Fruit fly (Drosophila melanogaster) whole organism, embryonic: ENCODE results near the gene Cka.

Experiments
- Bgb ChIP-seq: fragments of 200-800 bp; sonication (Bioruptor generic); IDR thresholded peaks from 2 replicates; pipeline ENCODE4 v1.3.6; 2022; ENCODE audit warnings: missing biosample characterization, missing genetic modification characterization; ENCODE audit not compliant: partially characterized antibody
- CG11398 ChIP-seq: fragments of 200-800 bp; sonication (Bioruptor generic); optimal IDR thresholded peaks from 2 replicates; lab custom pipeline; 2016; ENCODE audit warnings: missing biosample characterization, missing genetic modification characterization
- CG12071 ChIP-seq: fragments of 200-800 bp; sonication (Bioruptor generic); optimal IDR thresholded peaks from 3 replicates; lab custom pipeline; 2018; ENCODE audit warnings: missing biosample characterization, mild to moderate bottlenecking, missing genetic modification characterization
- CG14667 ChIP-seq: fragments of 200-800 bp; sonication (Bioruptor generic); IDR thresholded peaks from 2 replicates; pipeline ENCODE4 v1.3.6; 2022; ENCODE audit warnings: missing biosample characterization, missing genetic modification characterization
- CG14710 ChIP-seq: fragments of 200-800 bp; sonication (Bioruptor generic); optimal IDR thresholded peaks from 3 replicates; lab custom pipeline; 2019; ENCODE audit warnings: missing biosample characterization, mild to moderate bottlenecking, missing genetic modification characterization, moderate library complexity
- CG14965 ChIP-seq: fragments of 200-800 bp; sonication (Bioruptor generic); optimal IDR thresholded peaks from 2 replicates; lab custom pipeline; 2016; ENCODE audit warnings: missing biosample characterization, missing genetic modification characterization, borderline replicate concordance
- CG15601 ChIP-seq: fragments of 200-800 bp; sonication (Bioruptor generic); optimal IDR thresholded peaks from 3 replicates; lab custom pipeline; 2019; ENCODE audit warnings: missing biosample characterization, mild to moderate bottlenecking, missing genetic modification characterization, moderate library complexity
- CG1603 ChIP-seq: fragments of 200-800 bp; sonication (Bioruptor generic); optimal IDR thresholded peaks from 2 replicates; lab custom pipeline; 2019; ENCODE audit warnings: missing biosample characterization, mild to moderate bottlenecking, missing genetic modification characterization, moderate library complexity
- CG2712 ChIP-seq: fragments of 200-800 bp; optimal IDR thresholded peaks from 3 replicates; lab custom pipeline; 2019; ENCODE audit warnings: missing biosample characterization, mild to moderate bottlenecking, missing genetic modification characterization, moderate library complexity
- CG31441 ChIP-seq: fragments of 200-800 bp; sonication (Bioruptor generic); IDR thresholded peaks from 2 replicates; pipeline ENCODE4 v1.3.6; 2022; ENCODE audit warnings: missing biosample characterization, missing genetic modification characterization
- CG33213 ChIP-seq: fragments of 200-800 bp; sonication (Bioruptor generic); optimal IDR thresholded peaks from 3 replicates; lab custom pipeline; 2016; ENCODE audit warnings: missing biosample characterization, missing genetic modification characterization
- CG4404 ChIP-seq: fragments of 200-800 bp; sonication (Bioruptor generic); IDR thresholded peaks from 2 replicates; pipeline ENCODE4 v1.3.6; 2022; ENCODE audit warnings: missing biosample characterization, missing genetic modification characterization
- CG4424 ChIP-seq: fragments of 200-800 bp; sonication (Bioruptor generic); optimal IDR thresholded peaks from 3 replicates; lab custom pipeline; 2016; ENCODE audit warnings: missing biosample characterization, missing genetic modification characterization
- CG4854 ChIP-seq: fragments of 200-800 bp; sonication (Bioruptor generic); optimal IDR thresholded peaks from 2 replicates; lab custom pipeline; 2016; ENCODE audit warnings: missing biosample characterization, missing genetic modification characterization, inconsistent platforms
- CG6272 ChIP-seq: fragments of 200-800 bp; sonication (Bioruptor generic); IDR thresholded peaks from 2 replicates; pipeline ENCODE4 v1.3.6; 2022; ENCODE audit warnings: missing biosample characterization, missing genetic modification characterization
- CG6765 ChIP-seq: fragments of 200-800 bp; sonication (Bioruptor generic); optimal IDR thresholded peaks from 3 replicates; lab custom pipeline; 2017; ENCODE audit warnings: missing biosample characterization, mild to moderate bottlenecking, missing genetic modification characterization
- CG6854 ChIP-seq: fragments of 200-800 bp; sonication (Bioruptor generic); optimal IDR thresholded peaks from 3 replicates; lab custom pipeline; 2017; ENCODE audit warnings: missing biosample characterization, mild to moderate bottlenecking, missing genetic modification characterization
- CG8388 ChIP-seq: fragments of 200-800 bp; sonication (Bioruptor generic); optimal IDR thresholded peaks from 2 replicates; lab custom pipeline; 2019; ENCODE audit warnings: missing biosample characterization, mild to moderate bottlenecking, missing genetic modification characterization, moderate library complexity
- CG9817 ChIP-seq: fragments of 200-800 bp; sonication (Bioruptor generic); optimal IDR thresholded peaks from 2 replicates; lab custom pipeline; 2018; ENCODE audit warnings: missing biosample characterization, mild to moderate bottlenecking, missing genetic modification characterization, moderate library complexity
- CoRest ChIP-seq: fragments of 200-800 bp; sonication (Bioruptor generic); optimal IDR thresholded peaks from 3 replicates; lab custom pipeline; 2018; ENCODE audit warnings: missing biosample characterization, mild to moderate bottlenecking, missing genetic modification characterization, moderate library complexity
- Dip3 ChIP-seq: fragments of 200-800 bp; sonication (Bioruptor generic); optimal IDR thresholded peaks from 3 replicates; lab custom pipeline; 2016; ENCODE audit warnings: missing biosample characterization, missing genetic modification characterization
- Eip74EF ChIP-seq, 2 experiments: fragments of 200-800 bp in 1 of 2; fragments of >200 bp in 1 of 2; sonication (Bioruptor generic) in 1 of 2; optimal IDR thresholded peaks; 2 replicates each; lab custom pipeline; 2017 to 2019; ENCODE audit warnings: missing biosample characterization in 2 of 2, missing genetic modification characterization in 2 of 2, mild to moderate bottlenecking in 1 of 2, moderate library complexity in 1 of 2
- HLH4C ChIP-seq: fragments of 200-800 bp; sonication (Bioruptor generic); IDR thresholded peaks from 3 replicates; pipeline ENCODE4 v1.3.6; 2022; ENCODE audit warnings: missing biosample characterization, missing genetic modification characterization; ENCODE audit not compliant: partially characterized antibody
- Lhr ChIP-seq: fragments of 200-800 bp; sonication (Bioruptor generic); optimal IDR thresholded peaks from 3 replicates; lab custom pipeline; 2017; ENCODE audit warnings: mild to moderate bottlenecking, missing biosample characterization, missing genetic modification reagents, missing genetic modification characterization
- Lpt ChIP-seq: fragments of >200 bp; optimal IDR thresholded peaks from 2 replicates; lab custom pipeline; 2018; ENCODE audit warnings: missing biosample characterization, missing genetic modification characterization
- Mes4 ChIP-seq: fragments of 200-800 bp; sonication (Bioruptor generic); optimal IDR thresholded peaks from 2 replicates; lab custom pipeline; 2016; ENCODE audit warnings: missing biosample characterization, missing genetic modification characterization
- Oli ChIP-seq: fragments of 200-800 bp; sonication (Bioruptor generic); optimal IDR thresholded peaks from 2 replicates; lab custom pipeline; 2018; ENCODE audit warnings: missing biosample characterization, mild to moderate bottlenecking, missing genetic modification characterization, moderate library complexity
- Optix ChIP-seq: fragments of 200-800 bp; sonication (Bioruptor generic); IDR thresholded peaks from 3 replicates; pipeline ENCODE4 v1.3.6; 2022; ENCODE audit warnings: missing biosample characterization, missing genetic modification characterization
- ab ChIP-seq: fragments of 200-800 bp; sonication (Bioruptor generic); optimal IDR thresholded peaks from 2 replicates; lab custom pipeline; 2016; ENCODE audit warnings: missing biosample characterization, missing genetic modification characterization
- aop ChIP-seq: fragments of 200-800 bp; sonication (Bioruptor generic); IDR thresholded peaks from 2 replicates; pipeline ENCODE4 v1.3.6; 2022; ENCODE audit warnings: missing biosample characterization, missing genetic modification characterization
- ato ChIP-seq: fragments of 200-800 bp; sonication (Bioruptor generic); IDR thresholded peaks from 2 replicates; pipeline ENCODE4 v1.3.6; 2022; ENCODE audit warnings: missing biosample characterization, missing genetic modification characterization; ENCODE audit not compliant: partially characterized antibody
- chm ChIP-seq: fragments of 200-800 bp; sonication (Bioruptor generic); IDR thresholded peaks from 2 replicates; pipeline ENCODE4 v1.3.6; 2022; ENCODE audit warnings: missing biosample characterization, missing genetic modification characterization
- chn ChIP-seq: fragments of 200-800 bp; sonication (Bioruptor generic); optimal IDR thresholded peaks from 2 replicates; lab custom pipeline; 2016; ENCODE audit warnings: missing biosample characterization, missing genetic modification characterization
- ci ChIP-seq: fragments of 200-800 bp; sonication (Bioruptor generic); IDR thresholded peaks from 3 replicates; pipeline ENCODE4 v1.3.6; 2022; ENCODE audit warnings: missing biosample characterization, missing genetic modification characterization
- croc ChIP-seq: fragments of 200-800 bp; sonication (Bioruptor generic); conservative IDR thresholded peaks from 3 replicates; pipeline ENCODE4 v1.3.6; 2022; ENCODE audit warnings: missing biosample characterization, missing genetic modification characterization
- crol ChIP-seq: fragments of 200-800 bp; sonication (Bioruptor generic); IDR thresholded peaks from 2 replicates; pipeline ENCODE4 v1.3.6; 2022; ENCODE audit warnings: missing biosample characterization, missing genetic modification characterization
- emc ChIP-seq: fragments of 200-800 bp; sonication (Bioruptor generic); optimal IDR thresholded peaks from 2 replicates; lab custom pipeline; 2016; ENCODE audit warnings: missing biosample characterization, missing genetic modification characterization
- fd102C ChIP-seq: fragments of 200-800 bp; sonication (Bioruptor generic); optimal IDR thresholded peaks from 2 replicates; lab custom pipeline; 2018; ENCODE audit warnings: missing biosample characterization, mild to moderate bottlenecking, missing genetic modification characterization, moderate library complexity
- ftz-f1 ChIP-seq: fragments of 200-800 bp; sonication (Bioruptor generic); optimal IDR thresholded peaks from 2 replicates; lab custom pipeline; 2016; ENCODE audit warnings: missing biosample characterization, missing genetic modification characterization
- gcm ChIP-seq: fragments of 200-800 bp; sonication (Bioruptor generic); optimal IDR thresholded peaks from 2 replicates; lab custom pipeline; 2019; ENCODE audit warnings: missing biosample characterization, mild to moderate bottlenecking, missing genetic modification characterization, moderate library complexity
- ham ChIP-seq: fragments of 200-800 bp; sonication (Bioruptor generic); IDR thresholded peaks from 2 replicates; pipeline ENCODE4 v1.3.6; 2022; ENCODE audit warnings: missing biosample characterization, missing genetic modification characterization
- lilli ChIP-seq: fragments of 200-800 bp; sonication (Bioruptor generic); optimal IDR thresholded peaks from 3 replicates; lab custom pipeline; 2016; ENCODE audit warnings: missing biosample characterization, missing genetic modification characterization
- nerfin-1 ChIP-seq: fragments of 200-800 bp; sonication (Bioruptor generic); optimal IDR thresholded peaks from 3 replicates; lab custom pipeline; 2019; ENCODE audit warnings: missing biosample characterization, mild to moderate bottlenecking, missing genetic modification characterization, moderate library complexity
- nmo ChIP-seq: fragments of 200-800 bp; sonication (Bioruptor generic); optimal IDR thresholded peaks from 2 replicates; lab custom pipeline; 2018; ENCODE audit warnings: missing biosample characterization, mild to moderate bottlenecking, missing genetic modification characterization, moderate library complexity
- phol ChIP-seq: fragments of 200-800 bp; sonication (Bioruptor generic); optimal IDR thresholded peaks from 3 replicates; lab custom pipeline; 2018; ENCODE audit warnings: missing biosample characterization, mild to moderate bottlenecking, missing genetic modification characterization, moderate library complexity
- row ChIP-seq: fragments of 200-800 bp; sonication (Bioruptor generic); IDR thresholded peaks from 3 replicates; pipeline ENCODE4 v1.3.6; 2022; ENCODE audit warnings: missing biosample characterization, missing genetic modification characterization
- scrt ChIP-seq: fragments of 200-800 bp; sonication (Bioruptor generic); optimal IDR thresholded peaks from 2 replicates; lab custom pipeline; 2018; ENCODE audit warnings: missing biosample characterization, mild to moderate bottlenecking, missing genetic modification characterization, moderate library complexity
- sens ChIP-seq: fragments of 200-800 bp; sonication (Bioruptor generic); peaks from one replicate; lab custom pipeline; 2016; ENCODE audit warnings: missing biosample characterization, missing genetic modification characterization
- sim ChIP-seq: fragments of 200-800 bp; sonication (Bioruptor generic); IDR thresholded peaks from 2 replicates; pipeline ENCODE4 v1.3.6; 2022; ENCODE audit warnings: missing biosample characterization, missing genetic modification characterization
- tna ChIP-seq: fragments of 200-800 bp; sonication (Bioruptor generic); IDR thresholded peaks from 2 replicates; pipeline ENCODE4 v1.3.6; 2022; ENCODE audit warnings: missing biosample characterization, missing genetic modification characterization; ENCODE audit not compliant: partially characterized antibody
- twi ChIP-seq: fragments of 200-800 bp; optimal IDR thresholded peaks from 2 replicates; lab custom pipeline; 2019; ENCODE audit warnings: missing biosample characterization, mild to moderate bottlenecking, missing genetic modification characterization, moderate library complexity

The Cka gene

dm6 chr2L:8080645-8081044 lies 50.1 kb downstream of the Cka start (continued):
- TF ChIP-seq CG15601 (peak; percentile 80), nerfin-1 (peak; percentile 13), chn (no peak), CG33213 (GFP tag; lab: Kevin White, UChicago) (no peak), lilli (no peak), CG14965 (no peak), HLH4C (GFP tag; lab: Robert Waterston, UW) (no peak), CG11398 (no peak), CoRest (peak; percentile 47), Bgb (GFP tag; lab: Robert Waterston, UW) (no peak), crol (GFP tag; lab: Robert Waterston, UW) (no peak), chm (GFP tag; lab: Robert Waterston, UW) (0 out of 2 replicates have a peak, but pooled peaks have one; percentile 13), phol (tag; lab: Kevin White, UChicago) (peak; percentile 11), Optix (no peak), CG4424 (GFP tag; lab: Kevin White, UChicago) (no peak), ab (GFP tag; lab: Kevin White, UChicago) (no peak), CG14710 (tag; lab: Kevin White, UChicago) (peak; percentile 31), CG31441 (GFP tag; lab: Robert Waterston, UW) (no peak), emc (GFP tag; lab: Kevin White, UChicago) (no peak), Eip74EF (GFP tag; optimal IDR thresholded peaks at IDR 0.05; lab: Kevin White, UChicago) (peak in 1 of 2 experiments; percentile 35), nmo (peak; percentile 21), gcm (GFP tag; lab: Kevin White, UChicago) (peak; percentile 83), Mes4 (GFP tag; lab: Kevin White, UChicago) (peak; percentile 15), croc (GFP tag; lab: Robert Waterston, UW) (no peak), CG4854 (GFP tag; lab: Kevin White, UChicago) (no peak), scrt (GFP tag; lab: Kevin White, UChicago) (no peak), CG1603 (tag; lab: Kevin White, UChicago) (peak; percentile 24), aop (no peak), twi (peak; percentile 17), sim (GFP tag; lab: Robert Waterston, UW) (no peak), CG2712 (peak; percentile 53), CG4404 (no peak), row (GFP tag; lab: Robert Waterston, UW) (peak; percentile 37; the same call in 1 of the 3 replicates), ci (GFP tag; lab: Robert Waterston, UW) (0 out of 3 replicates have a peak, but pooled peaks have one; percentile 38), tna (GFP tag; lab: Robert Waterston, UW) (no peak), CG6854 (GFP tag; lab: Kevin White, UChicago) (no peak), CG12071 (GFP tag; lab: Kevin White, UChicago) (no peak), Lhr (GFP tag; lab: Kevin White, UChicago) (peak; percentile 12), CG14667 (GFP tag; lab: Robert Waterston, UW) (no peak), CG6272 (no peak), sens (GFP tag; lab: Kevin White, UChicago) (peak; percentile 81), Lpt (GFP tag; lab: Kevin White, UChicago) (no peak), ato (no peak), Dip3 (GFP tag; lab: Kevin White, UChicago) (no peak), CG9817 (no peak), CG6765 (no peak), ftz-f1 (GFP tag; lab: Kevin White, UChicago) (no peak), fd102C (GFP tag; lab: Kevin White, UChicago) (no peak), CG8388 (peak; percentile 65), ham (GFP tag; lab: Robert Waterston, UW) (no peak), Oli (tag; lab: Kevin White, UChicago) (peak; percentile 32)
